Worm (Caenorhabditis elegans) whole organism, L2 larva: ENCODE measurements around the gene ZK488.5.

Experiments used
- aly-2 ChIP-seq: fragments of 150-350 bp; optimal IDR thresholded peaks from 2 replicates; lab custom pipeline; 2014; ENCODE audit warnings: missing biosample characterization, missing genetic modification characterization
- ama-1 ChIP-seq: fragments of 150-350 bp; optimal IDR thresholded peaks from 2 replicates; lab custom pipeline; 2018; ENCODE audit warnings: inconsistent platforms
- blmp-1 ChIP-seq: sonication (generic microtip); optimal IDR thresholded peaks from 2 replicates; lab custom pipeline; 2017; ENCODE audit warnings: missing genetic modification characterization, mild to moderate bottlenecking, missing compliant biosample characterization, antibody characterized with exemption, moderate library complexity; ENCODE audit not compliant: insufficient read depth
- elt-1 ChIP-seq: fragments of 150-350 bp; optimal IDR thresholded peaks from 2 replicates; lab custom pipeline; 2014; ENCODE audit warnings: missing biosample characterization, missing genetic modification characterization
- elt-3 ChIP-seq: sonication (generic microtip); optimal IDR thresholded peaks from 2 replicates; lab custom pipeline; 2017; ENCODE audit warnings: missing biosample characterization, missing genetic modification characterization
- lin-13 ChIP-seq: fragments of 150-350 bp; optimal IDR thresholded peaks from 2 replicates; lab custom pipeline; 2014; ENCODE audit warnings: missing biosample characterization, missing genetic modification reagents, missing genetic modification characterization
- lsy-2 ChIP-seq, 2 experiments: fragments of 150-350 bp in 1 of 2; sonication (generic microtip) in 1 of 2; optimal IDR thresholded peaks; 2 replicates each; lab custom pipeline; 2014 to 2017; ENCODE audit warnings: missing biosample characterization in 2 of 2, missing genetic modification characterization in 2 of 2
- skn-1 ChIP-seq: sonication (generic microtip); optimal IDR thresholded peaks from 2 replicates; lab custom pipeline; 2017; ENCODE audit warnings: missing biosample characterization, missing genetic modification characterization
- snpc-4 ChIP-seq: fragments of 150-350 bp; optimal IDR thresholded peaks from 2 replicates; lab custom pipeline; 2014; ENCODE audit warnings: missing biosample characterization, missing genetic modification characterization
- unc-62 ChIP-seq: fragments of 150-350 bp; optimal IDR thresholded peaks from 2 replicates; lab custom pipeline; 2014; ENCODE audit warnings: missing biosample characterization, missing genetic modification reagents, missing genetic modification characterization
- zag-1 ChIP-seq: fragments of 150-350 bp; optimal IDR thresholded peaks from 2 replicates; lab custom pipeline; 2014; ENCODE audit warnings: missing biosample characterization, missing genetic modification characterization

ce11 chrV:600231-600630 lies 7.2 kb downstream of the ZK488.5 start, which contains the start of gene nhr-251:
- TF ChIP-seq lin-13 (GFP tag; lab: Kevin White, UChicago), result no peak
- no peak for TF ChIP-seq elt-1 (tag; lab: Kevin White, UChicago)
- no peak for TF ChIP-seq lsy-2 (tag; optimal IDR thresholded peaks at IDR 0.05; lab: Kevin White, UChicago)
- no peak for TF ChIP-seq ama-1 (lab: Kevin White, UChicago)
- TF ChIP-seq unc-62 (GFP tag; lab: Kevin White, UChicago), result no peak
- no peak for TF ChIP-seq elt-3 (tag; lab: Kevin White, UChicago)
- TF ChIP-seq blmp-1 (tag; lab: Kevin White, UChicago), result no peak
- no peak for TF ChIP-seq skn-1 (tag; lab: Kevin White, UChicago)
- TF ChIP-seq zag-1 (tag; lab: Kevin White, UChicago), result no peak
- no peak for TF ChIP-seq aly-2 (tag; lab: Kevin White, UChicago)
- TF ChIP-seq snpc-4 (tag; lab: Kevin White, UChicago), result no peak
